Fruit fly (Drosophila melanogaster) whole organism, embryonic: Measurements from ENCODE around the gene f-cup.
A peak's percentile ranks its signal among the peaks of the same experiment; 100 is the strongest.

Experiments
- Atf3 ChIP-seq: fragments of 200-800 bp; sonication (Bioruptor generic); optimal IDR thresholded peaks from 3 replicates; lab custom pipeline; 2016; ENCODE audit warnings: missing biosample characterization, missing genetic modification characterization
- CG10147 ChIP-seq: fragments of 200-800 bp; sonication (Bioruptor generic); optimal IDR thresholded peaks from 2 replicates; lab custom pipeline; 2019; ENCODE audit warnings: missing biosample characterization, mild to moderate bottlenecking, missing genetic modification characterization, moderate library complexity
- CG12071 ChIP-seq: fragments of 200-800 bp; sonication (Bioruptor generic); optimal IDR thresholded peaks from 3 replicates; lab custom pipeline; 2018; ENCODE audit warnings: missing biosample characterization, mild to moderate bottlenecking, missing genetic modification characterization
- CG12219 ChIP-seq: fragments of 200-800 bp; sonication (Bioruptor generic); optimal IDR thresholded peaks from 3 replicates; lab custom pipeline; 2018; ENCODE audit warnings: missing biosample characterization, mild to moderate bottlenecking, missing genetic modification characterization
- CG13624 ChIP-seq: fragments of 200-800 bp; sonication (Bioruptor generic); optimal IDR thresholded peaks from 2 replicates; lab custom pipeline; 2016; ENCODE audit warnings: missing biosample characterization, missing genetic modification characterization
- CG1647 ChIP-seq: fragments of 200-800 bp; sonication (Bioruptor generic); optimal IDR thresholded peaks from 3 replicates; lab custom pipeline; 2016; ENCODE audit warnings: missing biosample characterization, missing genetic modification characterization
- CG17612 ChIP-seq: fragments of 200-800 bp; sonication (Bioruptor generic); IDR thresholded peaks from 2 replicates; pipeline ENCODE4 v1.3.6; 2022; ENCODE audit warnings: missing biosample characterization, missing genetic modification characterization
- CG17829 ChIP-seq: fragments of 200-800 bp; optimal IDR thresholded peaks from 2 replicates; lab custom pipeline; 2019; ENCODE audit warnings: missing biosample characterization, mild to moderate bottlenecking, missing genetic modification characterization, moderate library complexity
- CG18599 ChIP-seq: fragments of 200-800 bp; sonication (Bioruptor generic); optimal IDR thresholded peaks from 3 replicates; lab custom pipeline; 2017; ENCODE audit warnings: missing biosample characterization, missing genetic modification characterization, mild to moderate bottlenecking, moderate library complexity, missing genetic modification reagents
- CG32532 ChIP-seq: fragments of 200-800 bp; sonication (Bioruptor generic); IDR thresholded peaks from 2 replicates; pipeline ENCODE4 v1.3.6; 2022; ENCODE audit warnings: missing biosample characterization, missing genetic modification characterization
- CG3281 ChIP-seq: fragments of 200-800 bp; sonication (Bioruptor generic); optimal IDR thresholded peaks from 3 replicates; lab custom pipeline; 2017; ENCODE audit warnings: missing biosample characterization, mild to moderate bottlenecking, missing genetic modification characterization
- CG3407 ChIP-seq: fragments of 200-800 bp; sonication (Bioruptor generic); optimal IDR thresholded peaks from 2 replicates; lab custom pipeline; 2018; ENCODE audit warnings: missing biosample characterization, mild to moderate bottlenecking, missing genetic modification characterization
- CG4854 ChIP-seq: fragments of 200-800 bp; sonication (Bioruptor generic); optimal IDR thresholded peaks from 2 replicates; lab custom pipeline; 2016; ENCODE audit warnings: missing biosample characterization, missing genetic modification characterization, inconsistent platforms
- CG6272 ChIP-seq: fragments of 200-800 bp; sonication (Bioruptor generic); IDR thresholded peaks from 2 replicates; pipeline ENCODE4 v1.3.6; 2022; ENCODE audit warnings: missing biosample characterization, missing genetic modification characterization
- CG6683 ChIP-seq: fragments of 200-800 bp; sonication (Bioruptor generic); optimal IDR thresholded peaks from 2 replicates; lab custom pipeline; 2017; ENCODE audit warnings: missing biosample characterization, mild to moderate bottlenecking, missing genetic modification characterization, missing genetic modification reagents
- CG7987 ChIP-seq: fragments of 200-800 bp; sonication (Bioruptor generic); optimal IDR thresholded peaks from 2 replicates; lab custom pipeline; 2018; ENCODE audit warnings: missing biosample characterization, mild to moderate bottlenecking, missing genetic modification characterization, moderate library complexity
- CG8924 ChIP-seq: fragments of 200-800 bp; optimal IDR thresholded peaks from 3 replicates; lab custom pipeline; 2019; ENCODE audit warnings: missing biosample characterization, mild to moderate bottlenecking, missing genetic modification characterization, moderate library complexity
- Hand ChIP-seq: fragments of 200-800 bp; sonication (Bioruptor generic); optimal IDR thresholded peaks from 2 replicates; lab custom pipeline; 2017; ENCODE audit warnings: mild to moderate bottlenecking, missing biosample characterization, missing genetic modification reagents, missing genetic modification characterization
- Hr39 ChIP-seq: fragments of >200 bp; optimal IDR thresholded peaks from 2 replicates; lab custom pipeline; 2017
- Jarid2 ChIP-seq: fragments of 200-800 bp; sonication (Bioruptor generic); optimal IDR thresholded peaks from 3 replicates; lab custom pipeline; 2017; ENCODE audit warnings: mild to moderate bottlenecking, missing biosample characterization, missing genetic modification reagents, missing genetic modification characterization
- Nf-YB ChIP-seq: fragments of 200-800 bp; sonication (Bioruptor generic); optimal IDR thresholded peaks from 3 replicates; lab custom pipeline; 2019; ENCODE audit warnings: missing biosample characterization, mild to moderate bottlenecking, missing genetic modification characterization, moderate library complexity
- Oli ChIP-seq: fragments of 200-800 bp; sonication (Bioruptor generic); optimal IDR thresholded peaks from 2 replicates; lab custom pipeline; 2018; ENCODE audit warnings: missing biosample characterization, mild to moderate bottlenecking, missing genetic modification characterization, moderate library complexity
- Six4 ChIP-seq: fragments of 200-800 bp; sonication (Bioruptor generic); optimal IDR thresholded peaks from 2 replicates; lab custom pipeline; 2016; ENCODE audit warnings: missing biosample characterization, missing genetic modification characterization
- Taf1 ChIP-seq: fragments of 200-800 bp; sonication (Bioruptor generic); IDR thresholded peaks from 2 replicates; pipeline ENCODE4 v1.3.6; 2022; ENCODE audit warnings: missing biosample characterization, missing genetic modification characterization
- ato ChIP-seq: fragments of 200-800 bp; sonication (Bioruptor generic); IDR thresholded peaks from 2 replicates; pipeline ENCODE4 v1.3.6; 2022; ENCODE audit warnings: missing biosample characterization, missing genetic modification characterization; ENCODE audit not compliant: partially characterized antibody
- bcd ChIP-seq: fragments of 200-800 bp; sonication (Bioruptor generic); optimal IDR thresholded peaks from 2 replicates; lab custom pipeline; 2017; ENCODE audit warnings: missing biosample characterization, mild to moderate bottlenecking, missing genetic modification characterization
- caup ChIP-seq: fragments of 200-800 bp; sonication (Bioruptor generic); optimal IDR thresholded peaks from 3 replicates; lab custom pipeline; 2017; ENCODE audit warnings: missing biosample characterization, mild to moderate bottlenecking, missing genetic modification characterization, moderate library complexity; ENCODE audit not compliant: severe bottlenecking
- cg ChIP-seq: fragments of 200-800 bp; sonication (Bioruptor generic); optimal IDR thresholded peaks from 3 replicates; lab custom pipeline; 2019; ENCODE audit warnings: missing biosample characterization, mild to moderate bottlenecking, missing genetic modification characterization, moderate library complexity
- ci ChIP-seq: fragments of 200-800 bp; sonication (Bioruptor generic); IDR thresholded peaks from 3 replicates; pipeline ENCODE4 v1.3.6; 2022; ENCODE audit warnings: missing biosample characterization, missing genetic modification characterization
- dan ChIP-seq: fragments of 200-800 bp; sonication (Bioruptor generic); IDR thresholded peaks from 2 replicates; pipeline ENCODE4 v1.3.6; 2022; ENCODE audit warnings: missing biosample characterization, missing genetic modification characterization
- eyg ChIP-seq: fragments of 200-800 bp; sonication (Bioruptor generic); optimal IDR thresholded peaks from 3 replicates; lab custom pipeline; 2016; ENCODE audit warnings: missing biosample characterization, missing genetic modification characterization
- gfzf ChIP-seq: fragments of 200-800 bp; sonication (Bioruptor generic); optimal IDR thresholded peaks from 2 replicates; lab custom pipeline; 2016; ENCODE audit warnings: missing biosample characterization, mild to moderate bottlenecking, missing genetic modification characterization, moderate library complexity
- hb ChIP-seq: fragments of 200-800 bp; sonication (Bioruptor generic); IDR thresholded peaks from 3 replicates; pipeline ENCODE4 v1.3.6; 2022; ENCODE audit warnings: missing biosample characterization, missing genetic modification characterization; ENCODE audit not compliant: partially characterized antibody
- kay ChIP-seq: fragments of 200-800 bp; sonication (Bioruptor generic); optimal IDR thresholded peaks from 2 replicates; lab custom pipeline; 2016; ENCODE audit warnings: missing biosample characterization, missing genetic modification characterization
- knrl ChIP-seq: fragments of 200-800 bp; sonication (Bioruptor generic); IDR thresholded peaks from 3 replicates; pipeline ENCODE4 v1.3.6; 2022; ENCODE audit warnings: missing biosample characterization, missing genetic modification characterization; ENCODE audit not compliant: partially characterized antibody
- nau ChIP-seq: fragments of 200-800 bp; sonication (Bioruptor generic); optimal IDR thresholded peaks from 3 replicates; lab custom pipeline; 2017; ENCODE audit warnings: missing biosample characterization, mild to moderate bottlenecking, missing genetic modification characterization, missing genetic modification reagents
- nmo ChIP-seq: fragments of 200-800 bp; sonication (Bioruptor generic); optimal IDR thresholded peaks from 2 replicates; lab custom pipeline; 2018; ENCODE audit warnings: missing biosample characterization, mild to moderate bottlenecking, missing genetic modification characterization, moderate library complexity
- p53 ChIP-seq: fragments of 200-800 bp; sonication (Bioruptor generic); optimal IDR thresholded peaks from 2 replicates; lab custom pipeline; 2016; ENCODE audit warnings: missing biosample characterization, missing genetic modification characterization
- pfk ChIP-seq: fragments of 200-800 bp; sonication (Bioruptor generic); optimal IDR thresholded peaks from 2 replicates; lab custom pipeline; 2018; ENCODE audit warnings: missing biosample characterization, mild to moderate bottlenecking, missing genetic modification characterization, moderate library complexity
- pita ChIP-seq: fragments of 200-800 bp; sonication (Bioruptor generic); optimal IDR thresholded peaks from 2 replicates; lab custom pipeline; 2017; ENCODE audit warnings: missing biosample characterization, mild to moderate bottlenecking, missing genetic modification characterization
- pros ChIP-seq: fragments of 200-800 bp; sonication (Bioruptor generic); optimal IDR thresholded peaks from 3 replicates; lab custom pipeline; 2019; ENCODE audit warnings: missing biosample characterization, mild to moderate bottlenecking, missing genetic modification characterization, moderate library complexity
- pzg ChIP-seq: fragments of 200-800 bp; sonication (Bioruptor generic); optimal IDR thresholded peaks from 3 replicates; lab custom pipeline; 2018; ENCODE audit warnings: missing biosample characterization, mild to moderate bottlenecking, missing genetic modification characterization, moderate library complexity
- so ChIP-seq: fragments of 200-800 bp; sonication (Bioruptor generic); IDR thresholded peaks from 3 replicates; pipeline ENCODE4 v1.3.6; 2022; ENCODE audit warnings: missing biosample characterization, missing genetic modification characterization
- sqz ChIP-seq: fragments of 200-800 bp; sonication (Bioruptor generic); optimal IDR thresholded peaks from 3 replicates; lab custom pipeline; 2018; ENCODE audit warnings: missing biosample characterization, mild to moderate bottlenecking, missing genetic modification characterization
- sr ChIP-seq: fragments of 200-800 bp; sonication (Bioruptor generic); IDR thresholded peaks from 3 replicates; pipeline ENCODE4 v1.3.6; 2022; ENCODE audit warnings: missing biosample characterization, missing genetic modification characterization
- twi ChIP-seq: fragments of 200-800 bp; optimal IDR thresholded peaks from 2 replicates; lab custom pipeline; 2019; ENCODE audit warnings: missing biosample characterization, mild to moderate bottlenecking, missing genetic modification characterization, moderate library complexity
- unpg ChIP-seq: fragments of 200-800 bp; sonication (Bioruptor generic); optimal IDR thresholded peaks from 3 replicates; lab custom pipeline; 2018; ENCODE audit warnings: missing biosample characterization, mild to moderate bottlenecking, missing genetic modification characterization, moderate library complexity
- yki ChIP-seq: fragments of >200 bp; optimal IDR thresholded peaks from 3 replicates; lab custom pipeline; 2018
- z ChIP-seq: fragments of 200-800 bp; sonication (Bioruptor generic); IDR thresholded peaks from 3 replicates; pipeline ENCODE4 v1.3.6; 2022; ENCODE audit warnings: missing biosample characterization, missing genetic modification characterization

f-cup gene

dm6 chr3R:13659865-13660738 is 40.5 kb downstream of the f-cup start, which contains the start of gene Hrb87F (continued):
- TF ChIP-seq CG4854 (no peak), Atf3 (GFP tag; lab: Kevin White, UChicago) (no peak), bcd (GFP tag; lab: Kevin White, UChicago) (no peak), yki (lab: Kevin White, UChicago) (no peak), dan (GFP tag; lab: Robert Waterston, UW) (no peak), CG13624 (no peak), CG1647 (no peak), Taf1 (GFP tag; lab: Robert Waterston, UW) (no peak), knrl (no peak), p53 (GFP tag; lab: Kevin White, UChicago) (no peak), Oli (tag; lab: Kevin White, UChicago) (no peak), z (no peak), Nf-YB (GFP tag; lab: Kevin White, UChicago) (no peak), pita (GFP tag; lab: Kevin White, UChicago) (no peak), CG18599 (no peak), cg (peak; percentile 49), CG32532 (GFP tag; lab: Robert Waterston, UW) (peak; percentile 49), Hand (GFP tag; lab: Kevin White, UChicago) (no peak), CG3281 (no peak), CG3407 (no peak), CG6683 (GFP tag; lab: Kevin White, UChicago) (no peak), CG6272 (peak; percentile 46; the same call in 1 of the 2 replicates), sr (GFP tag; lab: Robert Waterston, UW) (no peak), so (GFP tag; lab: Robert Waterston, UW) (no peak), ato (GFP tag; lab: Robert Waterston, UW) (no peak), hb (GFP tag; lab: Robert Waterston, UW) (no peak), pfk (GFP tag; lab: Kevin White, UChicago) (peak; percentile 91), Hr39 (lab: Kevin White, UChicago) (no peak), CG12219 (GFP tag; lab: Kevin White, UChicago) (no peak), unpg (GFP tag; lab: Kevin White, UChicago) (no peak), gfzf (GFP tag; lab: Kevin White, UChicago) (peak; percentile 60), kay (GFP tag; lab: Kevin White, UChicago) (no peak), CG17612 (GFP tag; lab: Robert Waterston, UW) (no peak), CG17829 (tag; lab: Kevin White, UChicago) (no peak), twi (tag; lab: Kevin White, UChicago) (no peak), nau (GFP tag; lab: Kevin White, UChicago) (no peak), CG10147 (GFP tag; lab: Kevin White, UChicago) (no peak), CG12071 (GFP tag; lab: Kevin White, UChicago) (no peak), Jarid2 (GFP tag; lab: Kevin White, UChicago) (no peak), caup (GFP tag; lab: Kevin White, UChicago) (no peak), nmo (no peak), ci (GFP tag; lab: Robert Waterston, UW) (peak; percentile 52; the same call in 1 of the 3 replicates), Six4 (GFP tag; lab: Kevin White, UChicago) (no peak), pzg (GFP tag; lab: Kevin White, UChicago) (peak; percentile 51), CG8924 (tag; lab: Kevin White, UChicago) (peak; percentile 28), CG7987 (GFP tag; lab: Kevin White, UChicago) (peak; percentile 60), eyg (GFP tag; lab: Kevin White, UChicago) (no peak), pros (GFP tag; lab: Kevin White, UChicago) (no peak), sqz (GFP tag; lab: Kevin White, UChicago) (peak; percentile 80)
